Worm (Caenorhabditis elegans) whole organism, L3 larva: ENCODE results near the gene T13C5.9.

ENCODE experiments used
- ceh-82 ChIP-seq: fragments of 150-350 bp; optimal IDR thresholded peaks from 2 replicates; lab custom pipeline; 2014; ENCODE audit warnings: missing biosample characterization, missing genetic modification characterization
- lin-39 ChIP-seq: fragments of 150-350 bp; optimal IDR thresholded peaks from 2 replicates; lab custom pipeline; 2018; ENCODE audit warnings: missing biosample characterization, missing genetic modification reagents, missing genetic modification characterization
- nhr-12 ChIP-seq: fragments of 150-350 bp; optimal IDR thresholded peaks from 2 replicates; lab custom pipeline; 2014; ENCODE audit warnings: missing biosample characterization, missing genetic modification characterization
- nhr-237 ChIP-seq: fragments of 150-350 bp; optimal IDR thresholded peaks from 2 replicates; lab custom pipeline; 2014; ENCODE audit warnings: missing biosample characterization, missing genetic modification characterization
- snpc-4 ChIP-seq: fragments of 150-350 bp; optimal IDR thresholded peaks from 2 replicates; lab custom pipeline; 2014; ENCODE audit warnings: missing biosample characterization, missing genetic modification characterization

- TF ChIP-seq nhr-237 (tag; lab: Kevin White, UChicago) (no peak), ceh-82 (tag; lab: Kevin White, UChicago) (no peak), lin-39 (tag; lab: Kevin White, UChicago) (no peak), snpc-4 (tag; lab: Kevin White, UChicago) (no peak), nhr-12 (no peak)
Observed at ce11 chrX:6235443-6235842, 45.4 kb downstream of the T13C5.9 start, which contains the start of gene hsp-43.
